Fruit fly (Drosophila melanogaster): ENCODE data around the gene mRNA-cap.

DNA sequence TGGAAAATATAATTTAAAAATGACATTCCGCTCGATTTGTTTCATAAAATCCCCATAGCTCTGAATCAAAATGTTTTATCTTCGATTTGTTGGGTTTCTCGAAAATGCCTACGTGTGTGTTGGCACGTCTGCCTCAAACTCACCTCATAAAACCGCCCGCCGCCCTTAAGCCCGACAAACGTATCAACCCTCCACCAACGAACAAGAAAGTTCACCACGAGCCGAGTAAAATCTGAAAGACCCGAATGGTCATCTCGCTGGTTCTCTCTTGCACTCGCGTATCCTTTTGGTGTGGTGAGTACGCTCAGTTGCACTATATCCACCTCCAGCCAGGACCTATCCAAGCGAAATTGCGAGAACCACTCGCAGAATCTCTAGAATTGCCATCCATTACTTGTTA, 20.6 kb downstream of the mRNA-cap start:
- TF ChIP-seq CG8478 (optimal IDR thresholded peaks at IDR 0.05), result no peak
- no peak for TF ChIP-seq CTCF (optimal IDR thresholded peaks at IDR 0.05)

Data from S2 (cell line).